Fruit fly (Drosophila melanogaster) whole organism, pupa: Measurements from ENCODE around the gene sdk.

Experiments used
- CG17806 ChIP-seq: fragments of 200-800 bp; sonication (Bioruptor generic); optimal IDR thresholded peaks from 2 replicates; lab custom pipeline; 2018; ENCODE audit warnings: missing biosample characterization, mild to moderate bottlenecking, missing genetic modification characterization, moderate library complexity
- CG34367 ChIP-seq: fragments of 200-800 bp; sonication (Bioruptor generic); optimal IDR thresholded peaks from 2 replicates; lab custom pipeline; 2018; ENCODE audit warnings: missing biosample characterization, mild to moderate bottlenecking, missing genetic modification characterization
- Pif1A ChIP-seq: fragments of 200-800 bp; sonication (Bioruptor generic); optimal IDR thresholded peaks from 3 replicates; lab custom pipeline; 2016; ENCODE audit warnings: missing biosample characterization, missing genetic modification characterization
- Pif1B ChIP-seq: fragments of 200-800 bp; sonication (Bioruptor generic); optimal IDR thresholded peaks from 3 replicates; lab custom pipeline; 2016; ENCODE audit warnings: missing biosample characterization, missing genetic modification characterization

DNA sequence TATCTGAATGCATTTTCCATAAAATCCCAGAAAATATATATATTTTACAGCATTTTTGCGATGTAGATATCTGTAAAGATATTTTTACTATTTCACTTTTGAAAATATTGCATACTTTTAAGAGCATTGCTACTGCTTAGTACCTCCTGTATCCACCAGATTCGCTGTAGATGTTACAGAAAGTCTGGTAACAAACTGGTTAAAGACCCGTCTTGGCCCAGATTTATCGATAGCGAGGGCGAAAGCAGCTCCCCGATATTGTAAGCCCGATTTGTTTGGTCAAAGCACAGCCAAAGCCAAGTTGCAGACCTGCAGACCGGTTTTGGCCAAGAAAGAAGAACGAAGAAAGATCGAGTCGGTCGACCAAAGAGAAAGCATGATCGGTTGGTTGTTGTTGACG lies 97.8 kb downstream of the sdk start, which contains the start of gene tw:
- TF ChIP-seq Pif1B (no peak), Pif1A (GFP tag; lab: Kevin White, UChicago) (no peak), CG17806 (tag; lab: Kevin White, UChicago) (no peak), CG34367 (tag; lab: Kevin White, UChicago) (no peak)
